Worm (Caenorhabditis elegans): Measurements from ENCODE around the gene F25B4.8.

DNA sequence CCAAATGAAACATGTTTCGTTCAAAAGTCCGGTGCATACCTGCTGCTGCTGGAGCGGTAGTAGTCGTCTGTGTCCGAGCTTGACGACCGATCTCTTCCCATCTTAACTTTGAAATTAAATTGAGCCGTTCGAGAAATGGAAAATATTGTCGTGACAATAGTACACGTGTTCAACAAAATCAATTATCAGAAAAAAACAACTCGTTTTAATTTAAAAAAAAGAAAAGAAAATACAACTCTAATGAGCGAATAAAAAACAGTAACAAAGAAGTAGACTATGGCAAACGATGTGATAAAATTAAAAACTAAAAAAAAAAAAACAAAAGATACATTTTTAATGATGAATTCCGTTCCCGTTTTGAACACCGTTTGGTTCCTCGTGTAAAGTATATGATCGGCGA, 9.0 kb downstream of the F25B4.8 start, which contains the start of gene prp-39:
- TF ChIP-seq fkh-10 (GFP tag; optimal IDR thresholded peaks at IDR 0.05) (no peak), egl-5 (tag; optimal IDR thresholded peaks at IDR 0.05) (no peak), jun-1 (tag; optimal IDR thresholded peaks at IDR 0.05) (no peak), snpc-4 (tag; optimal IDR thresholded peaks at IDR 0.05) (no peak), lin-15B (tag; optimal IDR thresholded peaks at IDR 0.05) (no peak), lin-39 (tag; optimal IDR thresholded peaks at IDR 0.05) (no peak), nhr-11 (tag; optimal IDR thresholded peaks at IDR 0.05) (no peak), pqm-1 (tag; optimal IDR thresholded peaks at IDR 0.05) (no peak), nhr-28 (tag; optimal IDR thresholded peaks at IDR 0.05) (no peak)
